Worm (Caenorhabditis elegans) whole organism, L3 larva: ENCODE measurements around the gene pes-23.

Source experiments
- R02D3.7 ChIP-seq: fragments of 150-350 bp; optimal IDR thresholded peaks from 2 replicates; lab custom pipeline; 2014; ENCODE audit warnings: missing biosample characterization, missing genetic modification characterization
- ZK546.5 ChIP-seq: sonication (generic microtip); optimal IDR thresholded peaks from 2 replicates; lab custom pipeline; 2017; ENCODE audit warnings: missing biosample characterization, missing genetic modification characterization
- aly-2 ChIP-seq: fragments of 150-350 bp; optimal IDR thresholded peaks from 2 replicates; lab custom pipeline; 2014; ENCODE audit warnings: missing biosample characterization, missing genetic modification characterization
- ceh-16 ChIP-seq: sonication (generic microtip); optimal IDR thresholded peaks from 2 replicates; lab custom pipeline; 2017; ENCODE audit warnings: missing biosample characterization, missing genetic modification characterization
- ceh-9 ChIP-seq: sonication (generic microtip); optimal IDR thresholded peaks from 2 replicates; lab custom pipeline; 2018; ENCODE audit warnings: missing biosample characterization, missing genetic modification characterization
- daf-12 ChIP-seq: fragments of 150-350 bp; optimal IDR thresholded peaks from 2 replicates; lab custom pipeline; 2014; ENCODE audit warnings: missing biosample characterization, missing genetic modification reagents, missing genetic modification characterization
- egl-27 ChIP-seq: sonication (generic microtip); optimal IDR thresholded peaks from 4 replicates; lab custom pipeline; 2017; ENCODE audit warnings: missing biosample characterization, missing genetic modification reagents, missing genetic modification characterization
- egl-5 ChIP-seq: fragments of 150-350 bp; optimal IDR thresholded peaks from 2 replicates; lab custom pipeline; 2017; ENCODE audit warnings: missing biosample characterization, missing genetic modification reagents, missing genetic modification characterization, inconsistent platforms
- elt-1 ChIP-seq: fragments of 150-350 bp; optimal IDR thresholded peaks from 2 replicates; lab custom pipeline; 2014; ENCODE audit warnings: missing biosample characterization, missing genetic modification characterization
- elt-2 ChIP-seq: sonication (generic microtip); optimal IDR thresholded peaks from 2 replicates; lab custom pipeline; 2016; ENCODE audit warnings: missing genetic modification reagents, mild to moderate bottlenecking, missing genetic modification characterization, missing compliant biosample characterization
- elt-3 ChIP-seq, 3 experiments: fragments of 150-350 bp in 1 of 3; sonication (generic microtip) in 2 of 3; optimal IDR thresholded peaks; 2 replicates in 2 of 3; 4 replicates in 1 of 3; lab custom pipeline; 2014 to 2017; ENCODE audit warnings: missing biosample characterization in 3 of 3, missing genetic modification characterization in 3 of 3
- eor-1 ChIP-seq, 2 experiments: fragments of 150-350 bp; optimal IDR thresholded peaks; 2 replicates each; lab custom pipeline; 2014 to 2018; ENCODE audit warnings: missing biosample characterization in 2 of 2, missing genetic modification characterization in 2 of 2
- fkh-10 ChIP-seq: sonication (generic microtip); optimal IDR thresholded peaks from 2 replicates; lab custom pipeline; 2017; ENCODE audit warnings: missing biosample characterization, missing genetic modification reagents, missing genetic modification characterization
- fkh-2 ChIP-seq: fragments of 150-350 bp; optimal IDR thresholded peaks from 2 replicates; lab custom pipeline; 2014; ENCODE audit warnings: missing biosample characterization, missing genetic modification reagents, missing genetic modification characterization
- hmg-11 ChIP-seq: sonication (generic microtip); optimal IDR thresholded peaks from 2 replicates; lab custom pipeline; 2016; ENCODE audit warnings: missing genetic modification characterization, missing compliant biosample characterization
- jun-1 ChIP-seq: fragments of 150-350 bp; optimal IDR thresholded peaks from 2 replicates; lab custom pipeline; 2014; ENCODE audit warnings: missing biosample characterization, missing genetic modification reagents, missing genetic modification characterization
- lin-15B ChIP-seq: fragments of 150-350 bp; optimal IDR thresholded peaks from 2 replicates; lab custom pipeline; 2014; ENCODE audit warnings: missing biosample characterization, missing genetic modification characterization
- lsy-12 ChIP-seq: sonication (generic microtip); optimal IDR thresholded peaks from 2 replicates; lab custom pipeline; 2016; ENCODE audit warnings: mild to moderate bottlenecking, missing genetic modification characterization, missing compliant biosample characterization
- mdl-1 ChIP-seq: fragments of 150-350 bp; optimal IDR thresholded peaks from 2 replicates; lab custom pipeline; 2014; ENCODE audit warnings: missing biosample characterization, missing genetic modification characterization
- mml-1 ChIP-seq: fragments of 150-350 bp; sonication (generic microtip); optimal IDR thresholded peaks from 3 replicates; lab custom pipeline; 2014; ENCODE audit warnings: missing biosample characterization, missing genetic modification characterization
- nfya-1 ChIP-seq: sonication (generic microtip); optimal IDR thresholded peaks from 2 replicates; lab custom pipeline; 2017; ENCODE audit warnings: missing genetic modification characterization, mild to moderate bottlenecking, missing compliant biosample characterization, antibody characterized with exemption, moderate library complexity; ENCODE audit not compliant: insufficient read depth
- nhr-12 ChIP-seq: fragments of 150-350 bp; optimal IDR thresholded peaks from 2 replicates; lab custom pipeline; 2014; ENCODE audit warnings: missing biosample characterization, missing genetic modification characterization
- nhr-23 ChIP-seq: fragments of 150-350 bp; optimal IDR thresholded peaks from 2 replicates; lab custom pipeline; 2014; ENCODE audit warnings: missing biosample characterization, missing genetic modification reagents, missing genetic modification characterization
- nhr-237 ChIP-seq: fragments of 150-350 bp; optimal IDR thresholded peaks from 2 replicates; lab custom pipeline; 2014; ENCODE audit warnings: missing biosample characterization, missing genetic modification characterization
- nhr-25 ChIP-seq: sonication (generic microtip); optimal IDR thresholded peaks from 2 replicates; lab custom pipeline; 2017; ENCODE audit warnings: missing biosample characterization, missing genetic modification characterization
- nhr-28 ChIP-seq: fragments of 150-350 bp; optimal IDR thresholded peaks from 2 replicates; lab custom pipeline; 2014; ENCODE audit warnings: missing biosample characterization, missing genetic modification characterization
- nhr-67 ChIP-seq: fragments of 150-350 bp; optimal IDR thresholded peaks from 2 replicates; lab custom pipeline; 2014; ENCODE audit warnings: missing biosample characterization, missing genetic modification characterization
- nhr-77 ChIP-seq: fragments of 150-350 bp; optimal IDR thresholded peaks from 2 replicates; lab custom pipeline; 2014; ENCODE audit warnings: missing biosample characterization, missing genetic modification characterization
- sea-2 ChIP-seq: fragments of 150-350 bp; sonication (generic microtip); optimal IDR thresholded peaks from 4 replicates; lab custom pipeline; 2014; ENCODE audit warnings: missing biosample characterization, missing genetic modification reagents, missing genetic modification characterization
- snpc-4 ChIP-seq: fragments of 150-350 bp; optimal IDR thresholded peaks from 2 replicates; lab custom pipeline; 2014; ENCODE audit warnings: missing biosample characterization, missing genetic modification characterization
- unc-39 ChIP-seq: sonication (generic microtip); optimal IDR thresholded peaks from 4 replicates; lab custom pipeline; 2017; ENCODE audit warnings: missing biosample characterization, missing genetic modification characterization
- unc-62 ChIP-seq: fragments of 150-350 bp; sonication (generic microtip); optimal IDR thresholded peaks from 4 replicates; lab custom pipeline; 2014; ENCODE audit warnings: missing biosample characterization, missing genetic modification reagents, missing genetic modification characterization
- zag-1 ChIP-seq: fragments of 150-350 bp; optimal IDR thresholded peaks from 2 replicates; lab custom pipeline; 2014; ENCODE audit warnings: missing biosample characterization, missing genetic modification characterization
- ztf-11 ChIP-seq: fragments of 150-350 bp; optimal IDR thresholded peaks from 2 replicates; lab custom pipeline; 2014; ENCODE audit warnings: missing biosample characterization, missing genetic modification characterization

pes-23 gene

ce11 chrX:6901078-6901477, at the start of gene pes-23:
TSS of gene pes-23 (plus strand) at chrX:6901378.
- TF ChIP-seq egl-27 (tag; lab: Kevin White, UChicago): no peak
- TF ChIP-seq aly-2 (tag; lab: Kevin White, UChicago): no peak
- no peak for TF ChIP-seq mml-1 (tag; lab: Kevin White, UChicago)
- no peak for TF ChIP-seq nhr-28 (tag; lab: Kevin White, UChicago)
- no peak for TF ChIP-seq nfya-1 (tag; lab: Kevin White, UChicago)

- TF ChIP-seq fkh-2 (no peak), unc-62 (GFP tag; lab: Kevin White, UChicago) (no peak), ceh-9 (tag; lab: Kevin White, UChicago) (no peak), nhr-25 (tag; lab: Kevin White, UChicago) (no peak), nhr-12 (no peak), nhr-77 (tag; lab: Kevin White, UChicago) (no peak), elt-1 (tag; lab: Kevin White, UChicago) (no peak), elt-2 (tag; lab: Kevin White, UChicago) (no peak), nhr-67 (tag; lab: Kevin White, UChicago) (no peak), lsy-12 (tag; lab: Kevin White, UChicago) (no peak), mdl-1 (no peak), R02D3.7 (tag; lab: Kevin White, UChicago) (no peak), hmg-11 (tag; lab: Kevin White, UChicago) (no peak), ceh-16 (tag; lab: Kevin White, UChicago) (no peak)
Measured at ce11 chrX:6853318-6853717, 47.9 kb upstream of the pes-23 start, which contains the start of gene rig-3. TSS of gene rig-3 (plus strand) at chrX:6853618.

- TF ChIP-seq fkh-10 (GFP tag; lab: Kevin White, UChicago) (no peak), egl-5 (tag; lab: Kevin White, UChicago) (no peak)
Measured at ce11 chrX:6856793-6857192, 44.4 kb upstream of the pes-23 start.

DNA sequence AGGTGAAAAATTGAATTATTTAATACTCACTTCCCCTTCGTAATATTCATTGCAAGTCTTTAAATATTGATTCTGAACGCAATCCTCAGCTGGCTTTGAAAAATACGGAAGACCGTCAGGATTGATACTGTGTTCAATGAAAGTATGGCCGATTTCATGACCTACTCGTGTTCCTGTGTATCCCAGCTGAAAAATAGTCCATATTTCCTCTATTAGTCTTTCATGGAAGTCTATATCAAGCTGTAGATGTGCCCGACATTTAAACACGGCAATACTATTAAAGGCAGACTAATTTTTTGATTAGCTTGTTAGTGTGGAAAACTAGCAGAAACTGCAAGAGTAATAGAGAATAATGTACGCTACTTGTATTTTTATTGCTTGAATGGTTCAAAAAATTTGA, 39.6 kb upstream of the pes-23 start:
- TF ChIP-seq egl-27 (tag; lab: Kevin White, UChicago) (no peak), lsy-12 (tag; lab: Kevin White, UChicago) (no peak), sea-2 (no peak), hmg-11 (tag; lab: Kevin White, UChicago) (no peak), nhr-12 (no peak), ZK546.5 (no peak), unc-39 (no peak), lin-15B (no peak), elt-1 (tag; lab: Kevin White, UChicago) (no peak), eor-1 (tag; optimal IDR thresholded peaks at IDR 0.05; lab: Kevin White, UChicago) (no peak), mml-1 (tag; lab: Kevin White, UChicago) (no peak), snpc-4 (tag; lab: Kevin White, UChicago) (no peak), nhr-237 (tag; lab: Kevin White, UChicago) (no peak), nfya-1 (tag; lab: Kevin White, UChicago) (no peak), nhr-23 (no peak), zag-1 (tag; lab: Kevin White, UChicago) (no peak), elt-3 (tag; optimal IDR thresholded peaks at IDR 0.05; lab: Kevin White, UChicago) (no peak), fkh-2 (no peak)

ce11 chrX:6863032-6863431, 38.1 kb upstream of the pes-23 start, which contains the start of gene nep-4:
TSS of gene nep-4 (minus strand) at chrX:6863424.
- no peak for TF ChIP-seq nhr-25 (tag; lab: Kevin White, UChicago)
- TF ChIP-seq daf-12 (tag; lab: Kevin White, UChicago): no peak
- TF ChIP-seq aly-2 (tag; lab: Kevin White, UChicago): no peak
- no peak for TF ChIP-seq nhr-23
- no peak for TF ChIP-seq ztf-11 (tag; lab: Kevin White, UChicago)
- no peak for TF ChIP-seq nhr-77 (tag; lab: Kevin White, UChicago)
- TF ChIP-seq elt-1 (tag; lab: Kevin White, UChicago): no peak
- TF ChIP-seq jun-1 (tag; lab: Kevin White, UChicago): no peak
